Worm (Caenorhabditis elegans) whole organism, young adult: ENCODE measurements around the gene nxf-1.

Experiments
- B0019.2 ChIP-seq: fragments of 200-800 bp; sonication (Bioruptor generic); conservative IDR thresholded peaks from 2 replicates; pipeline ENCODE4 v1.3.6; 2022; ENCODE audit warnings: missing genetic modification reagents, missing genetic modification characterization, missing compliant biosample characterization
- B0261.1 ChIP-seq: sonication (generic microtip); optimal IDR thresholded peaks from 2 replicates; lab custom pipeline; 2016; ENCODE audit warnings: mild to moderate bottlenecking, missing genetic modification characterization, moderate library complexity, missing compliant biosample characterization
- B0336.3 ChIP-seq: fragments of 200-800 bp; sonication (Bioruptor generic); IDR thresholded peaks from 2 replicates; pipeline ENCODE4 v1.3.6; 2022; ENCODE audit warnings: missing genetic modification characterization, missing compliant biosample characterization
- C06A6.2 ChIP-seq: fragments of 200-800 bp; sonication (Bioruptor generic); conservative IDR thresholded peaks from 2 replicates; pipeline ENCODE4 v1.3.6; 2022; ENCODE audit warnings: missing genetic modification characterization, missing compliant biosample characterization
- F10E7.11 ChIP-seq: sonication (generic microtip); optimal IDR thresholded peaks from 2 replicates; lab custom pipeline; 2017; ENCODE audit warnings: mild to moderate bottlenecking, missing genetic modification characterization, moderate library complexity, missing compliant biosample characterization
- F37B4.10 ChIP-seq: fragments of 200-800 bp; sonication (Bioruptor generic); IDR thresholded peaks from 2 replicates; pipeline ENCODE4 v1.3.6; 2022; ENCODE audit warnings: missing genetic modification characterization, missing compliant biosample characterization
- F52B5.7 ChIP-seq: sonication (generic microtip); optimal IDR thresholded peaks from 2 replicates; lab custom pipeline; 2016; ENCODE audit warnings: mild to moderate bottlenecking, missing genetic modification characterization, missing compliant biosample characterization
- F57A8.1 ChIP-seq: fragments of 200-800 bp; sonication (Bioruptor generic); optimal IDR thresholded peaks from 2 replicates; lab custom pipeline; 2018; ENCODE audit warnings: mild to moderate bottlenecking, missing genetic modification characterization, moderate library complexity, missing compliant biosample characterization
- Y53G8AR.9 ChIP-seq: fragments of 200-800 bp; sonication (Bioruptor generic); conservative IDR thresholded peaks from 2 replicates; pipeline ENCODE4 v1.3.6; 2022; ENCODE audit warnings: missing genetic modification reagents, missing genetic modification characterization, missing compliant biosample characterization
- Y67H2A.10 ChIP-seq: fragments of 200-800 bp; sonication (Bioruptor generic); conservative IDR thresholded peaks from 2 replicates; pipeline ENCODE4 v1.3.6; 2022; ENCODE audit warnings: missing genetic modification reagents, missing genetic modification characterization, missing compliant biosample characterization
- ZK185.1 ChIP-seq: sonication (generic microtip); optimal IDR thresholded peaks from 2 replicates; lab custom pipeline; 2016; ENCODE audit warnings: mild to moderate bottlenecking, missing genetic modification characterization, missing compliant biosample characterization; ENCODE audit not compliant: poor library complexity, severe bottlenecking
- aptf-2 ChIP-seq: fragments of 200-800 bp; sonication (Bioruptor generic); conservative IDR thresholded peaks from 2 replicates; pipeline ENCODE4 v1.3.6; 2022; ENCODE audit warnings: missing genetic modification reagents, missing genetic modification characterization, missing compliant biosample characterization
- bed-1 ChIP-seq: fragments of 200-800 bp; sonication (Bioruptor generic); IDR thresholded peaks from 2 replicates; pipeline ENCODE4 v1.3.6; 2022; ENCODE audit warnings: missing genetic modification reagents, missing genetic modification characterization, missing compliant biosample characterization
- ccch-3 ChIP-seq: fragments of 200-800 bp; sonication (Bioruptor generic); optimal IDR thresholded peaks from 2 replicates; lab custom pipeline; 2018; ENCODE audit warnings: mild to moderate bottlenecking, missing genetic modification characterization, missing compliant biosample characterization
- cebp-1 ChIP-seq, 2 experiments: fragments of 200-800 bp in 1 of 2; sonication (Bioruptor generic) in 1 of 2; sonication (generic microtip) in 1 of 2; IDR thresholded peaks in 1 of 2; optimal IDR thresholded peaks in 1 of 2; 2 replicates each; pipeline versions ENCODE4 v1.3.6 to Lab custom; 2017 to 2022; ENCODE audit warnings: missing compliant biosample characterization in 2 of 2, missing genetic modification characterization in 2 of 2, mild to moderate bottlenecking in 1 of 2, missing genetic modification reagents in 1 of 2, moderate library complexity in 1 of 2
- ceh-100 ChIP-seq: fragments of 200-800 bp; sonication (Bioruptor generic); IDR thresholded peaks from 2 replicates; pipeline ENCODE4 v1.3.6; 2022; ENCODE audit warnings: missing genetic modification reagents, missing genetic modification characterization, missing compliant biosample characterization
- chd-7 ChIP-seq: sonication (generic microtip); optimal IDR thresholded peaks from 2 replicates; lab custom pipeline; 2016; ENCODE audit warnings: mild to moderate bottlenecking, missing genetic modification characterization, moderate library complexity, missing compliant biosample characterization
- dpl-1 ChIP-seq: fragments of 150-350 bp; optimal IDR thresholded peaks from 2 replicates; lab custom pipeline; 2014; ENCODE audit warnings: missing biosample characterization, missing genetic modification reagents, missing genetic modification characterization
- ekl-4 ChIP-seq: fragments of 200-800 bp; sonication (Bioruptor generic); IDR thresholded peaks from 2 replicates; pipeline ENCODE4 v1.3.6; 2022; ENCODE audit warnings: missing genetic modification reagents, missing genetic modification characterization, missing compliant biosample characterization
- hlh-12 ChIP-seq: sonication (generic microtip); optimal IDR thresholded peaks from 2 replicates; lab custom pipeline; 2016; ENCODE audit warnings: missing genetic modification characterization, missing compliant biosample characterization
- hlh-26 ChIP-seq: fragments of 200-800 bp; sonication (Bioruptor generic); conservative IDR thresholded peaks from 2 replicates; pipeline ENCODE4 v1.3.6; 2022; ENCODE audit warnings: missing genetic modification reagents, missing genetic modification characterization, missing compliant biosample characterization
- hmg-1.2 ChIP-seq: fragments of 200-800 bp; sonication (Bioruptor generic); IDR thresholded peaks from 2 replicates; pipeline ENCODE4 v1.3.6; 2022; ENCODE audit warnings: missing genetic modification reagents, missing genetic modification characterization, missing compliant biosample characterization
- hsf-1 ChIP-seq: fragments of 200-800 bp; sonication (Bioruptor generic); IDR thresholded peaks from 2 replicates; pipeline ENCODE4 v1.3.6; 2022; ENCODE audit warnings: missing genetic modification reagents, missing genetic modification characterization, missing compliant biosample characterization
- let-607 ChIP-seq, 2 experiments: fragments of 200-800 bp in 1 of 2; sonication (Bioruptor generic) in 1 of 2; sonication (generic microtip) in 1 of 2; optimal IDR thresholded peaks; 2 replicates each; lab custom pipeline; 2016 to 2018; ENCODE audit warnings: mild to moderate bottlenecking in 2 of 2, missing compliant biosample characterization in 2 of 2, missing genetic modification characterization in 2 of 2, moderate library complexity in 2 of 2, missing genotype in 1 of 2
- lin-26 ChIP-seq: fragments of 200-800 bp; sonication (Bioruptor generic); IDR thresholded peaks from 2 replicates; pipeline ENCODE4 v1.3.6; 2022; ENCODE audit warnings: missing genetic modification reagents, missing genetic modification characterization, missing compliant biosample characterization
- lsl-1 ChIP-seq: fragments of 200-800 bp; sonication (Bioruptor generic); optimal IDR thresholded peaks from 2 replicates; lab custom pipeline; 2018; ENCODE audit warnings: mild to moderate bottlenecking, missing genetic modification characterization, moderate library complexity, missing compliant biosample characterization
- madf-3 ChIP-seq: fragments of 200-800 bp; sonication (Bioruptor generic); IDR thresholded peaks from 2 replicates; pipeline ENCODE4 v1.3.6; 2022; ENCODE audit warnings: missing genetic modification reagents, missing genetic modification characterization, missing compliant biosample characterization
- madf-6 ChIP-seq: fragments of 200-800 bp; sonication (Bioruptor generic); IDR thresholded peaks from 2 replicates; pipeline ENCODE4 v1.3.6; 2022; ENCODE audit warnings: missing genetic modification reagents, missing genetic modification characterization, missing compliant biosample characterization
- mcd-1 ChIP-seq: fragments of 200-800 bp; sonication (Bioruptor generic); IDR thresholded peaks from 2 replicates; pipeline ENCODE4 v1.3.6; 2022; ENCODE audit warnings: missing genetic modification reagents, missing genetic modification characterization, missing compliant biosample characterization
- mxl-1 ChIP-seq: sonication (generic microtip); optimal IDR thresholded peaks from 2 replicates; lab custom pipeline; 2016; ENCODE audit warnings: missing genetic modification characterization, missing compliant biosample characterization
- pbrm-1 ChIP-seq: fragments of 200-800 bp; sonication (Bioruptor generic); IDR thresholded peaks from 2 replicates; pipeline ENCODE4 v1.3.6; 2022; ENCODE audit warnings: missing genetic modification reagents, missing genetic modification characterization, missing compliant biosample characterization
- pha-4 ChIP-seq: fragments of 150-350 bp; sonication (generic microtip); optimal IDR thresholded peaks from 2 replicates; lab custom pipeline; 2014; ENCODE audit warnings: missing biosample characterization, missing genetic modification reagents, missing genetic modification characterization
- rcor-1 ChIP-seq: fragments of 200-800 bp; sonication (Bioruptor generic); IDR thresholded peaks from 2 replicates; pipeline ENCODE4 v1.3.6; 2022; ENCODE audit warnings: missing genetic modification reagents, missing genetic modification characterization, missing compliant biosample characterization
- repo-1 ChIP-seq: sonication (generic microtip); optimal IDR thresholded peaks from 2 replicates; lab custom pipeline; 2017; ENCODE audit warnings: mild to moderate bottlenecking, missing genetic modification characterization, missing compliant biosample characterization
- sdz-38 ChIP-seq: sonication (generic microtip); optimal IDR thresholded peaks from 2 replicates; lab custom pipeline; 2016; ENCODE audit warnings: missing genotype, missing genetic modification characterization, missing compliant biosample characterization
- snpc-1.1 ChIP-seq: sonication (generic microtip); optimal IDR thresholded peaks from 2 replicates; lab custom pipeline; 2017; ENCODE audit warnings: missing genetic modification characterization, mild to moderate bottlenecking, missing compliant biosample characterization, antibody characterized with exemption, moderate library complexity, missing genotype, missing genetic modification reagents; ENCODE audit not compliant: insufficient read depth
- tbx-9 ChIP-seq: sonication (generic microtip); optimal IDR thresholded peaks from 2 replicates; lab custom pipeline; 2016; ENCODE audit warnings: borderline replicate concordance, missing genetic modification characterization, inconsistent platforms, missing compliant biosample characterization
- ztf-3 ChIP-seq: fragments of 200-800 bp; sonication (Bioruptor generic); optimal IDR thresholded peaks from 2 replicates; lab custom pipeline; 2018; ENCODE audit warnings: mild to moderate bottlenecking, missing genetic modification characterization, missing compliant biosample characterization
- ztf-6 ChIP-seq: fragments of 200-800 bp; sonication (Bioruptor generic); IDR thresholded peaks from 2 replicates; pipeline ENCODE4 v1.3.6; 2022; ENCODE audit warnings: missing genetic modification reagents, missing genetic modification characterization, missing compliant biosample characterization

The nxf-1 gene

DNA sequence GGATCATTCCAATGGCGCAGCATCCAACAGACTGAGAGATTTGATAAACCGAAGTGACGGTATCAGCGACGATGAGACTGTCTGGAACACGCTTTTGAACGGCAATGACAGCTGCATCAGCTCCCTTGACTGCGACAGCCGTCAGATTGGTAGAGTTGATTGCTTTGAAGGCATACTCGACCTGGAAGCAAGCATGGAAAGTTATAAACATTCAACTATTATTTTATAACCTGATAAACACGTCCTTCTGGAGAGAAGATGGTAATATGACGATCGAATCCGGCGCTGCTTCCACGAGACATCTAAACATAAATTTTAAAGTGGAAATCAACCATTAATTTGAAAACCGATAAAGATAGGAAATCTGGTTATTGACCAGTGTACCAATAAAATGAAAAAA, 7.5 kb upstream of the nxf-1 start, which contains the start of gene pas-1 (continued):
- TF ChIP-seq hmg-1.2 (GFP tag; lab: Robert Waterston, UW) = 0 out of 2 replicates have a peak, but pooled peaks have one; percentile 24
- TF ChIP-seq dpl-1 (GFP tag; lab: Kevin White, UChicago) = no peak
- TF ChIP-seq pha-4 (tag; lab: Kevin White, UChicago) = no peak
- TF ChIP-seq lin-26 (GFP tag; lab: Robert Waterston, UW) = peak; percentile 52; the same call in 1 of the 2 replicates
- TF ChIP-seq ztf-3 = no peak
- no peak for TF ChIP-seq tbx-9 (tag; lab: Kevin White, UChicago)
- peak; percentile 72; the same call in 1 of the 2 replicates for TF ChIP-seq ekl-4 (GFP tag; lab: Robert Waterston, UW)
- TF ChIP-seq rcor-1 (GFP tag; lab: Robert Waterston, UW) = no peak
- no peak for TF ChIP-seq B0019.2
- no peak for TF ChIP-seq F57A8.1 (GFP tag; lab: Kevin White, UChicago)
- TF ChIP-seq hsf-1 (GFP tag; lab: Robert Waterston, UW) = 0 out of 2 replicates have a peak, but pooled peaks have one; percentile 30
- no peak for TF ChIP-seq let-607 (tag; optimal IDR thresholded peaks at IDR 0.05; lab: Kevin White, UChicago)
- peak; percentile 39; the same call in 1 of the 2 replicates for TF ChIP-seq Y53G8AR.9 (GFP tag; lab: Robert Waterston, UW)
- TF ChIP-seq snpc-1.1 = no peak
- TF ChIP-seq mcd-1 (GFP tag; lab: Robert Waterston, UW) = peak; percentile 37; the same call in 1 of the 2 replicates
- TF ChIP-seq lsl-1 = no peak
- no peak for TF ChIP-seq mxl-1 (tag; lab: Kevin White, UChicago)
- TF ChIP-seq madf-6 = peak; percentile 49
- TF ChIP-seq B0261.1 (tag; lab: Kevin White, UChicago) = no peak
- no peak for TF ChIP-seq C06A6.2 (GFP tag; lab: Robert Waterston, UW)
- no peak for TF ChIP-seq F10E7.11 (tag; lab: Kevin White, UChicago)
- no peak for TF ChIP-seq ZK185.1 (tag; lab: Kevin White, UChicago)
- 0 out of 2 replicates have a peak, but pooled peaks have one; percentile 46 for TF ChIP-seq B0336.3
- TF ChIP-seq madf-3 (GFP tag; lab: Robert Waterston, UW) = peak; percentile 74; the same call in 1 of the 2 replicates
- no peak for TF ChIP-seq Y67H2A.10 (GFP tag; lab: Robert Waterston, UW)
- TF ChIP-seq F52B5.7 (tag; lab: Kevin White, UChicago) = no peak
- TF ChIP-seq chd-7 (tag; lab: Kevin White, UChicago) = peak; percentile 57
- no peak for TF ChIP-seq aptf-2 (GFP tag; lab: Robert Waterston, UW)
- 0 out of 2 replicates have a peak, but pooled peaks have one; percentile 40 for TF ChIP-seq bed-1
- no peak for TF ChIP-seq hlh-12 (tag; lab: Kevin White, UChicago)
- no peak for TF ChIP-seq ccch-3 (GFP tag; lab: Kevin White, UChicago)
- no peak for TF ChIP-seq F37B4.10
- 0 out of 2 replicates have a peak, but pooled peaks have one; percentile 25 for TF ChIP-seq pbrm-1 (GFP tag; lab: Robert Waterston, UW)

DNA sequence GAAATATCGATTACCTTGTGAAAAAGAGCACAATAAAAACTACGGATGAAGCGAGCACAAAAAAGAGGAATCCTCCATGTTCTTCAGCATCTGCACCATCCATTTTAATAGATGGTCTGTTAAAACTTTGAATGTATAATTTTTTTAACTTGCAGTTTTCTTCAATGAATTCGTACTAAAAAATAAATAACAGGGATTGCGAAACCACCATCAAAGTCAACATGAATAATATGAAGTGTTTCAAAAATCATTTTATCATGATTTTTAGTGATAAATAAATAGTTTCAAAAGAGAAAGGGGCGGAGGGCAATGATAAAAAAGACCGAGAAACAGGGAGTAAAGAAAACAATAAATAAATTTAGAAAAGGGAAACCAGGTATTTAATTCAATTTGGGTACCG, 6.5 kb upstream of the nxf-1 start, which contains the start of gene dhs-22:
Gene dhs-22, minus strand, starts transcription at position 116 of the 400 bp plus-strand sequence.
- TF ChIP-seq hsf-1 (GFP tag; lab: Robert Waterston, UW) (peak; percentile 1; the same call in 1 of the 2 replicates), cebp-1 (GFP tag; IDR thresholded peaks at IDR 0.05; lab: Robert Waterston, UW) (peak; percentile 57; the same call in 1 of the 2 replicates), cebp-1 (tag; optimal IDR thresholded peaks at IDR 0.05; lab: Kevin White, UChicago) (peak; percentile 73), ztf-6 (GFP tag; lab: Robert Waterston, UW) (no peak), hlh-26 (GFP tag; lab: Robert Waterston, UW) (no peak), madf-6 (peak; percentile 55), ceh-100 (GFP tag; lab: Robert Waterston, UW) (0 out of 2 replicates have a peak, but pooled peaks have one; percentile 48), aptf-2 (GFP tag; lab: Robert Waterston, UW) (no peak), rcor-1 (GFP tag; lab: Robert Waterston, UW) (no peak), hmg-1.2 (GFP tag; lab: Robert Waterston, UW) (0 out of 2 replicates have a peak, but pooled peaks have one; percentile 17), snpc-1.1 (peak; percentile 4), repo-1 (tag; lab: Kevin White, UChicago) (no peak), sdz-38 (tag; lab: Kevin White, UChicago) (no peak)
